Fruit fly (Drosophila melanogaster) whole organism, embryonic: ENCODE measurements around the gene CG32537.

Experiments
- CG12391 ChIP-seq: fragments of 200-800 bp; sonication (Bioruptor generic); optimal IDR thresholded peaks from 3 replicates; lab custom pipeline; 2018; ENCODE audit warnings: missing biosample characterization, mild to moderate bottlenecking, missing genetic modification characterization, moderate library complexity
- CG2129 ChIP-seq: fragments of 200-800 bp; sonication (Bioruptor generic); IDR thresholded peaks from 2 replicates; pipeline ENCODE4 v1.3.6; 2022; ENCODE audit warnings: missing biosample characterization, missing genetic modification characterization; ENCODE audit not compliant: partially characterized antibody
- CG4730 ChIP-seq: fragments of 200-800 bp; sonication (Bioruptor generic); IDR thresholded peaks from 2 replicates; pipeline ENCODE4 v1.3.6; 2022; ENCODE audit warnings: missing biosample characterization, missing genetic modification characterization
- CG7839 ChIP-seq: fragments of 200-800 bp; sonication (Bioruptor generic); optimal IDR thresholded peaks from 3 replicates; lab custom pipeline; 2018; ENCODE audit warnings: missing biosample characterization, mild to moderate bottlenecking, missing genetic modification characterization, moderate library complexity
- CTCF ChIP-seq: fragments of 200-800 bp; sonication (Bioruptor generic); optimal IDR thresholded peaks from 2 replicates; lab custom pipeline; 2017; ENCODE audit warnings: missing biosample characterization, mild to moderate bottlenecking, missing genetic modification characterization, moderate library complexity
- CkIIα-i1 ChIP-seq: fragments of 200-800 bp; sonication (Bioruptor generic); IDR thresholded peaks from 2 replicates; pipeline ENCODE4 v1.3.6; 2022; ENCODE audit warnings: missing biosample characterization, missing genetic modification characterization
- Pdp1 ChIP-seq, 2 experiments: fragments of 200-800 bp; sonication (Bioruptor generic); optimal IDR thresholded peaks; 3 replicates each; lab custom pipeline; 2016; ENCODE audit warnings: missing biosample characterization in 2 of 2, missing genetic modification characterization in 2 of 2, mild to moderate bottlenecking in 1 of 2, moderate library complexity in 1 of 2
- Ptx1 ChIP-seq: fragments of 200-800 bp; sonication (Bioruptor generic); IDR thresholded peaks from 2 replicates; pipeline ENCODE4 v1.3.6; 2022; ENCODE audit warnings: missing biosample characterization, missing genetic modification characterization
- da ChIP-seq: fragments of 200-800 bp; sonication (Bioruptor generic); optimal IDR thresholded peaks from 2 replicates; lab custom pipeline; 2016; ENCODE audit warnings: missing biosample characterization, missing genetic modification characterization
- dan ChIP-seq: fragments of 200-800 bp; sonication (Bioruptor generic); IDR thresholded peaks from 2 replicates; pipeline ENCODE4 v1.3.6; 2022; ENCODE audit warnings: missing biosample characterization, missing genetic modification characterization
- ken ChIP-seq: fragments of 200-800 bp; sonication (Bioruptor generic); IDR thresholded peaks from 3 replicates; pipeline ENCODE4 v1.3.6; 2022; ENCODE audit warnings: missing biosample characterization, missing genetic modification characterization
- twi ChIP-seq: fragments of 200-800 bp; optimal IDR thresholded peaks from 2 replicates; lab custom pipeline; 2019; ENCODE audit warnings: missing biosample characterization, mild to moderate bottlenecking, missing genetic modification characterization, moderate library complexity
- wek ChIP-seq: fragments of 200-800 bp; sonication (Bioruptor generic); optimal IDR thresholded peaks from 3 replicates; lab custom pipeline; 2018; ENCODE audit warnings: missing biosample characterization, mild to moderate bottlenecking, missing genetic modification characterization, moderate library complexity

- TF ChIP-seq Ptx1 (GFP tag; lab: Robert Waterston, UW) (no peak), CG12391 (tag; lab: Kevin White, UChicago) (no peak), Pdp1 (GFP tag; optimal IDR thresholded peaks at IDR 0.05; lab: Kevin White, UChicago) (peak in 1 of 2 experiments; percentile 36), CG2129 (no peak), CTCF (no peak), da (GFP tag; lab: Kevin White, UChicago) (no peak), dan (no peak), ken (GFP tag; lab: Robert Waterston, UW) (no peak), twi (tag; lab: Kevin White, UChicago) (no peak), CG7839 (no peak), wek (GFP tag; lab: Kevin White, UChicago) (no peak), CkIIα-i1 (GFP tag; lab: Robert Waterston, UW) (no peak), CG4730 (GFP tag; lab: Robert Waterston, UW) (no peak)
Measured at dm6 chrX:19293320-19293719, 17.0 kb upstream of the CG32537 start.
